Fruit fly (Drosophila melanogaster) whole organism, embryonic: ENCODE measurements around the gene CG32483.

Source experiments
- ATbp ChIP-seq: fragments of 200-800 bp; sonication (Bioruptor generic); optimal IDR thresholded peaks from 2 replicates; lab custom pipeline; 2017; ENCODE audit warnings: missing biosample characterization, mild to moderate bottlenecking, missing genetic modification characterization, missing genetic modification reagents
- Bgb ChIP-seq: fragments of 200-800 bp; sonication (Bioruptor generic); IDR thresholded peaks from 2 replicates; pipeline ENCODE4 v1.3.6; 2022; ENCODE audit warnings: missing biosample characterization, missing genetic modification characterization; ENCODE audit not compliant: partially characterized antibody
- BtbVII ChIP-seq: fragments of 200-800 bp; sonication (Bioruptor generic); optimal IDR thresholded peaks from 3 replicates; lab custom pipeline; 2017; ENCODE audit warnings: missing biosample characterization, mild to moderate bottlenecking, missing genetic modification characterization
- C15 ChIP-seq: fragments of 200-800 bp; sonication (Bioruptor generic); IDR thresholded peaks from 3 replicates; pipeline ENCODE4 v1.3.6; 2022; ENCODE audit warnings: missing biosample characterization, missing genetic modification characterization
- CG10209 ChIP-seq: fragments of 200-800 bp; sonication (Bioruptor generic); optimal IDR thresholded peaks from 3 replicates; lab custom pipeline; 2017; ENCODE audit warnings: missing biosample characterization, mild to moderate bottlenecking, missing genetic modification characterization, missing genetic modification reagents
- CG11560 ChIP-seq: fragments of 200-800 bp; sonication (Bioruptor generic); IDR thresholded peaks from 3 replicates; pipeline ENCODE4 v1.3.6; 2022; ENCODE audit warnings: missing biosample characterization, missing genetic modification characterization
- CG11723 ChIP-seq: fragments of 200-800 bp; sonication (Bioruptor generic); optimal IDR thresholded peaks from 2 replicates; lab custom pipeline; 2017; ENCODE audit warnings: missing biosample characterization, mild to moderate bottlenecking, missing genetic modification characterization
- CG12236 ChIP-seq: fragments of 200-800 bp; sonication (Bioruptor generic); optimal IDR thresholded peaks from 2 replicates; lab custom pipeline; 2016; ENCODE audit warnings: missing biosample characterization, missing genetic modification characterization
- CG1233 ChIP-seq: fragments of 200-800 bp; sonication (Bioruptor generic); optimal IDR thresholded peaks from 4 replicates; lab custom pipeline; 2018; ENCODE audit warnings: missing biosample characterization, mild to moderate bottlenecking, missing genetic modification characterization
- CG14441 ChIP-seq: fragments of 200-800 bp; sonication (Bioruptor generic); IDR thresholded peaks from 2 replicates; pipeline ENCODE4 v1.3.6; 2022; ENCODE audit warnings: missing biosample characterization, missing genetic modification characterization
- CG1602 ChIP-seq: fragments of 200-800 bp; sonication (Bioruptor generic); optimal IDR thresholded peaks from 3 replicates; lab custom pipeline; 2016; ENCODE audit warnings: missing biosample characterization, missing genetic modification characterization
- CG18262 ChIP-seq: fragments of 200-800 bp; optimal IDR thresholded peaks from 3 replicates; lab custom pipeline; 2019; ENCODE audit warnings: missing biosample characterization, mild to moderate bottlenecking, missing genetic modification characterization, moderate library complexity
- CG2202 ChIP-seq: fragments of 200-800 bp; sonication (Bioruptor generic); optimal IDR thresholded peaks from 2 replicates; lab custom pipeline; 2018; ENCODE audit warnings: missing biosample characterization, mild to moderate bottlenecking, missing genetic modification characterization
- CG32532 ChIP-seq: fragments of 200-800 bp; sonication (Bioruptor generic); IDR thresholded peaks from 2 replicates; pipeline ENCODE4 v1.3.6; 2022; ENCODE audit warnings: missing biosample characterization, missing genetic modification characterization
- CG32767 ChIP-seq: fragments of 200-800 bp; sonication (Bioruptor generic); IDR thresholded peaks from 2 replicates; pipeline ENCODE4 v1.3.6; 2022; ENCODE audit warnings: missing biosample characterization, missing genetic modification characterization
- CG34376 ChIP-seq: fragments of 200-800 bp; sonication (Bioruptor generic); optimal IDR thresholded peaks from 2 replicates; lab custom pipeline; 2018; ENCODE audit warnings: missing biosample characterization, mild to moderate bottlenecking, missing genetic modification characterization
- CG7372 ChIP-seq: fragments of 200-800 bp; sonication (Bioruptor generic); IDR thresholded peaks from 2 replicates; pipeline ENCODE4 v1.3.6; 2022; ENCODE audit warnings: missing biosample characterization, missing genetic modification characterization
- CG7928 ChIP-seq: fragments of 200-800 bp; sonication (Bioruptor generic); optimal IDR thresholded peaks from 2 replicates; lab custom pipeline; 2017; ENCODE audit warnings: missing biosample characterization, mild to moderate bottlenecking, missing genetic modification characterization
- CG8089 ChIP-seq: fragments of 200-800 bp; sonication (Bioruptor generic); optimal IDR thresholded peaks from 3 replicates; lab custom pipeline; 2016; ENCODE audit warnings: missing biosample characterization, missing genetic modification characterization
- Dip2 ChIP-seq: fragments of 200-800 bp; sonication (Bioruptor generic); IDR thresholded peaks from 2 replicates; pipeline ENCODE4 v1.3.6; 2022; ENCODE audit warnings: missing biosample characterization, missing genetic modification characterization
- GATAe ChIP-seq: fragments of 200-800 bp; sonication (Bioruptor generic); conservative IDR thresholded peaks from 2 replicates; pipeline ENCODE4 v1.3.6; 2022; ENCODE audit warnings: missing biosample characterization, missing genetic modification characterization
- Gsc ChIP-seq: fragments of 200-800 bp; sonication (Bioruptor generic); IDR thresholded peaks from 2 replicates; pipeline ENCODE4 v1.3.6; 2022; ENCODE audit warnings: missing biosample characterization, missing genetic modification characterization
- HLHmδ ChIP-seq: fragments of 200-800 bp; sonication (Bioruptor generic); optimal IDR thresholded peaks from 2 replicates; lab custom pipeline; 2018; ENCODE audit warnings: missing biosample characterization, mild to moderate bottlenecking, missing genetic modification characterization, moderate library complexity
- Lim3 ChIP-seq: fragments of 200-800 bp; sonication (Bioruptor generic); IDR thresholded peaks from 2 replicates; pipeline ENCODE4 v1.3.6; 2022; ENCODE audit warnings: missing biosample characterization, missing genetic modification characterization
- Lpt ChIP-seq: fragments of >200 bp; optimal IDR thresholded peaks from 2 replicates; lab custom pipeline; 2018; ENCODE audit warnings: missing biosample characterization, missing genetic modification characterization
- NfI ChIP-seq: fragments of 200-800 bp; sonication (Bioruptor generic); optimal IDR thresholded peaks from 3 replicates; lab custom pipeline; 2018; ENCODE audit warnings: missing biosample characterization, mild to moderate bottlenecking, missing genetic modification characterization, moderate library complexity
- Scr ChIP-seq: fragments of 200-800 bp; sonication (Bioruptor generic); IDR thresholded peaks from 2 replicates; pipeline ENCODE4 v1.3.6; 2022; ENCODE audit warnings: missing biosample characterization, missing genetic modification characterization; ENCODE audit not compliant: partially characterized antibody
- Stat92E ChIP-seq, 3 experiments: fragments of >200 bp in 2 of 3; fragments of 200-800 bp in 1 of 3; sonication (Bioruptor generic) in 1 of 3; optimal IDR thresholded peaks; 2 replicates each; lab custom pipeline; 2017 to 2019; ENCODE audit warnings: missing biosample characterization in 3 of 3, missing genetic modification characterization in 3 of 3, mild to moderate bottlenecking in 1 of 3, moderate library complexity in 1 of 3
- btn ChIP-seq: fragments of 200-800 bp; sonication (Bioruptor generic); optimal IDR thresholded peaks from 2 replicates; lab custom pipeline; 2016; ENCODE audit warnings: missing biosample characterization, missing genetic modification characterization
- chif ChIP-seq, 2 experiments: fragments of 200-800 bp; sonication (Bioruptor generic); optimal IDR thresholded peaks; 3 replicates each; lab custom pipeline; 2016; ENCODE audit warnings: missing biosample characterization in 2 of 2, missing genetic modification characterization in 2 of 2
- chinmo ChIP-seq: fragments of 200-800 bp; sonication (Bioruptor generic); IDR thresholded peaks from 4 replicates; pipeline ENCODE4 v1.3.6; 2022; ENCODE audit warnings: missing biosample characterization, missing genetic modification characterization; ENCODE audit not compliant: partially characterized antibody
- dati ChIP-seq: fragments of 200-800 bp; sonication (Bioruptor generic); IDR thresholded peaks from 2 replicates; pipeline ENCODE4 v1.3.6; 2022; ENCODE audit warnings: missing biosample characterization, missing genetic modification characterization
- dimm ChIP-seq: fragments of 200-800 bp; sonication (Bioruptor generic); IDR thresholded peaks from 2 replicates; pipeline ENCODE4 v1.3.6; 2022; ENCODE audit warnings: missing biosample characterization, missing genetic modification characterization
- fd96Cb ChIP-seq: fragments of 200-800 bp; sonication (Bioruptor generic); optimal IDR thresholded peaks from 2 replicates; lab custom pipeline; 2018; ENCODE audit warnings: missing biosample characterization, mild to moderate bottlenecking, missing genetic modification characterization, moderate library complexity
- fu2 ChIP-seq: fragments of 200-800 bp; sonication (Bioruptor generic); optimal IDR thresholded peaks from 2 replicates; lab custom pipeline; 2016; ENCODE audit warnings: missing biosample characterization, missing genetic modification characterization
- gsb ChIP-seq: fragments of 200-800 bp; sonication (Bioruptor generic); IDR thresholded peaks from 2 replicates; pipeline ENCODE4 v1.3.6; 2022; ENCODE audit warnings: missing biosample characterization, missing genetic modification characterization
- jigr1 ChIP-seq: fragments of 200-800 bp; sonication (Bioruptor generic); IDR thresholded peaks from 3 replicates; pipeline ENCODE4 v1.3.6; 2022; ENCODE audit warnings: missing biosample characterization, missing genetic modification characterization
- kay ChIP-seq: fragments of 200-800 bp; sonication (Bioruptor generic); optimal IDR thresholded peaks from 2 replicates; lab custom pipeline; 2016; ENCODE audit warnings: missing biosample characterization, missing genetic modification characterization
- onecut ChIP-seq: fragments of 200-800 bp; sonication (Bioruptor generic); IDR thresholded peaks from 2 replicates; pipeline ENCODE4 v1.3.6; 2022; ENCODE audit warnings: missing biosample characterization, missing genetic modification characterization
- otp ChIP-seq: fragments of 200-800 bp; sonication (Bioruptor generic); IDR thresholded peaks from 3 replicates; pipeline ENCODE4, ENCODE4 v1.3.6; 2022; ENCODE audit warnings: missing biosample characterization, missing genetic modification characterization
- p53 ChIP-seq: fragments of 200-800 bp; sonication (Bioruptor generic); optimal IDR thresholded peaks from 2 replicates; lab custom pipeline; 2016; ENCODE audit warnings: missing biosample characterization, missing genetic modification characterization
- pum ChIP-seq: fragments of 200-800 bp; sonication (Bioruptor generic); optimal IDR thresholded peaks from 2 replicates; lab custom pipeline; 2016; ENCODE audit warnings: missing biosample characterization, missing genetic modification characterization
- pzg ChIP-seq: fragments of 200-800 bp; sonication (Bioruptor generic); optimal IDR thresholded peaks from 3 replicates; lab custom pipeline; 2018; ENCODE audit warnings: missing biosample characterization, mild to moderate bottlenecking, missing genetic modification characterization, moderate library complexity
- sd ChIP-seq: fragments of 200-800 bp; sonication (Bioruptor generic); optimal IDR thresholded peaks from 3 replicates; lab custom pipeline; 2018; ENCODE audit warnings: missing biosample characterization, mild to moderate bottlenecking, missing genetic modification characterization, moderate library complexity
- sim ChIP-seq: fragments of 200-800 bp; sonication (Bioruptor generic); IDR thresholded peaks from 2 replicates; pipeline ENCODE4 v1.3.6; 2022; ENCODE audit warnings: missing biosample characterization, missing genetic modification characterization
- sima ChIP-seq: fragments of 200-800 bp; sonication (Bioruptor generic); optimal IDR thresholded peaks from 2 replicates; lab custom pipeline; 2016; ENCODE audit warnings: missing biosample characterization, missing genetic modification characterization

Gene CG32483

dm6 chr3L:680258-680657 lies 9.6 kb downstream of the CG32483 start, which contains the start of gene CG17129 (continued):
- peak; percentile 74 for TF ChIP-seq CG32532 (GFP tag; lab: Robert Waterston, UW)
- peak; percentile 43 for TF ChIP-seq ATbp (GFP tag; lab: Kevin White, UChicago)
- 0 out of 2 replicates have a peak, but pooled peaks have one; percentile 24 for TF ChIP-seq GATAe (GFP tag; lab: Robert Waterston, UW)
- no peak for TF ChIP-seq Lpt (GFP tag; lab: Kevin White, UChicago)
- TF ChIP-seq btn (GFP tag; lab: Kevin White, UChicago), result peak; percentile 73
- TF ChIP-seq kay (GFP tag; lab: Kevin White, UChicago), result peak; percentile 74
- TF ChIP-seq fd96Cb, result peak; percentile 70
- no peak for TF ChIP-seq sim (GFP tag; lab: Robert Waterston, UW)
- peak; percentile 74 for TF ChIP-seq CG12236
- peak; percentile 43; the same call in 2 of the 3 replicates for TF ChIP-seq CG11560 (tag; lab: Robert Waterston, UW)
- 0 out of 3 replicates have a peak, but pooled peaks have one; percentile 45 for TF ChIP-seq otp (GFP tag; lab: Robert Waterston, UW)
- TF ChIP-seq C15 (GFP tag; lab: Robert Waterston, UW), result no peak
- peak; percentile 57 for TF ChIP-seq CG1602
- TF ChIP-seq CG10209 (GFP tag; lab: Kevin White, UChicago), result peak; percentile 56
- TF ChIP-seq CG2202 (tag; lab: Kevin White, UChicago), result peak; percentile 41
- no peak for TF ChIP-seq HLHmδ (GFP tag; lab: Kevin White, UChicago)
- TF ChIP-seq CG11723 (GFP tag; lab: Kevin White, UChicago), result peak; percentile 57
- TF ChIP-seq sd (tag; lab: Kevin White, UChicago), result peak; percentile 51
- peak; percentile 43 for TF ChIP-seq CG34376
- peak; percentile 66 for TF ChIP-seq pzg (GFP tag; lab: Kevin White, UChicago)
- peak; percentile 87 for TF ChIP-seq pum (GFP tag; lab: Kevin White, UChicago)
- TF ChIP-seq CG18262 (tag; lab: Kevin White, UChicago), result peak; percentile 74
- no peak for TF ChIP-seq p53 (GFP tag; lab: Kevin White, UChicago)
- TF ChIP-seq dimm (GFP tag; lab: Robert Waterston, UW), result no peak
- TF ChIP-seq chif (GFP tag; optimal IDR thresholded peaks at IDR 0.05; lab: Kevin White, UChicago), result peak; percentile 64 to 81
- peak; percentile 90 for TF ChIP-seq CG14441 (GFP tag; lab: Robert Waterston, UW)
- peak; percentile 48; the same call in 1 of the 2 replicates for TF ChIP-seq Gsc
- peak; percentile 90 for TF ChIP-seq CG7928 (GFP tag; lab: Kevin White, UChicago)
- TF ChIP-seq CG8089 (GFP tag; lab: Kevin White, UChicago), result peak; percentile 75
- TF ChIP-seq Bgb (GFP tag; lab: Robert Waterston, UW), result peak; percentile 95
- peak; percentile 63 for TF ChIP-seq NfI
- TF ChIP-seq chinmo, result 0 out of 4 replicates have a peak, but pooled peaks have one; percentile 75
- peak; percentile 28 for TF ChIP-seq sima (GFP tag; lab: Kevin White, UChicago)
- peak; percentile 46 for TF ChIP-seq onecut
- TF ChIP-seq BtbVII (GFP tag; lab: Kevin White, UChicago), result peak; percentile 32
- no peak for TF ChIP-seq gsb
- no peak for TF ChIP-seq Dip2
- TF ChIP-seq dati (GFP tag; lab: Robert Waterston, UW), result no peak
- peak; percentile 65 for TF ChIP-seq CG1233
- TF ChIP-seq CG32767 (GFP tag; lab: Robert Waterston, UW), result 0 out of 2 replicates have a peak, but pooled peaks have one; percentile 41
- TF ChIP-seq jigr1, result no peak
- no peak for TF ChIP-seq Lim3 (GFP tag; lab: Robert Waterston, UW)
- TF ChIP-seq Stat92E (GFP tag; optimal IDR thresholded peaks at IDR 0.05; lab: Kevin White, UChicago), result peak in 1 of 3 experiments; percentile 44
- TF ChIP-seq CG7372 (GFP tag; lab: Robert Waterston, UW), result peak; percentile 66; the same call in 1 of the 2 replicates
- peak; percentile 98 for TF ChIP-seq Scr (GFP tag; lab: Robert Waterston, UW)
- peak; percentile 75 for TF ChIP-seq fu2 (GFP tag; lab: Kevin White, UChicago)
